In genomic region chr3L:12013698-12014097, dm6 we compare ENCODE assay signal across 1 fruit fly cellular context.
A peak's percentile ranks its signal among the peaks of the same experiment; 100 is the strongest.
TF ChIP-seq lines count a peak whose summit lies in the region.

No protein-coding gene starts in this region.

TF ChIP-seq in whole organism, prepupa, 60 proteins besides CTCF, POLR2A, EP300 and RAD21 (continued from another document):
- peak; percentile 22 for TF ChIP-seq lz (GFP tag; optimal IDR thresholded peaks at IDR 0.05; lab: Kevin White, UChicago)
- peak; percentile 61 for TF ChIP-seq Ets96B (tag; optimal IDR thresholded peaks at IDR 0.05; lab: Kevin White, UChicago)
- TF ChIP-seq CG10631 (GFP tag; optimal IDR thresholded peaks at IDR 0.05; lab: Kevin White, UChicago), result peak; percentile 59
- TF ChIP-seq spab (GFP tag; optimal IDR thresholded peaks at IDR 0.05; lab: Kevin White, UChicago), result no peak
- peak; percentile 4 for TF ChIP-seq Lpt (GFP tag; optimal IDR thresholded peaks at IDR 0.05; lab: Kevin White, UChicago)
- TF ChIP-seq CG8319 (GFP tag; optimal IDR thresholded peaks at IDR 0.05; lab: Kevin White, UChicago), result peak; percentile 0
- TF ChIP-seq Met (GFP tag; optimal IDR thresholded peaks at IDR 0.05; lab: Kevin White, UChicago), result peak; percentile 23
